Fruit fly (Drosophila melanogaster): ENCODE measurements around the gene Gasp.

Gene Gasp

dm6 chr3R:6100764-6101163, at the start of gene Gasp (continued):
- TF ChIP-seq CG32767 (GFP tag; IDR thresholded peaks at IDR 0.05) (0 out of 2 replicates have a peak, but pooled peaks have one; percentile 30), zfh1 (GFP tag; IDR thresholded peaks at IDR 0.05) (no peak), tap (tag; optimal IDR thresholded peaks at IDR 0.05) (no peak), chm (GFP tag; IDR thresholded peaks at IDR 0.05) (no peak), Hr3 (GFP tag; optimal IDR thresholded peaks at IDR 0.05) (no peak), ERR (GFP tag; optimal IDR thresholded peaks at IDR 0.05) (no peak), CG12769 (tag; optimal IDR thresholded peaks at IDR 0.05) (peak; percentile 10), CG18599 (GFP tag; optimal IDR thresholded peaks at IDR 0.05) (no peak), BtbVII (GFP tag; optimal IDR thresholded peaks at IDR 0.05) (no peak), Dbx (GFP tag; IDR thresholded peaks at IDR 0.05) (peak; percentile 10; the same call in 1 of the 3 replicates), Dip3 (GFP tag; optimal IDR thresholded peaks at IDR 0.05) (no peak), fd3F (GFP tag; optimal IDR thresholded peaks at IDR 0.05) (no peak), D19B (GFP tag; optimal IDR thresholded peaks at IDR 0.05) (no peak), Hsf (GFP tag; optimal IDR thresholded peaks at IDR 0.05) (no peak), cas (GFP tag; IDR thresholded peaks at IDR 0.05) (no peak), CG10654 (GFP tag; optimal IDR thresholded peaks at IDR 0.05) (no peak), dmrt11E (tag; optimal IDR thresholded peaks at IDR 0.05) (no peak), da (GFP tag; optimal IDR thresholded peaks at IDR 0.05) (no peak), zf30C (GFP tag; optimal IDR thresholded peaks at IDR 0.05) (no peak), sd (tag; optimal IDR thresholded peaks at IDR 0.05) (peak; percentile 40), CG4282 (GFP tag; optimal IDR thresholded peaks at IDR 0.05) (peak; percentile 4), chif (GFP tag; optimal IDR thresholded peaks at IDR 0.05) (no peak), dati (GFP tag; IDR thresholded peaks at IDR 0.05) (no peak), Ets65A (GFP tag) (no peak), CG18764 (GFP tag; optimal IDR thresholded peaks at IDR 0.05) (no peak), H2.0 (GFP tag; IDR thresholded peaks at IDR 0.05) (no peak), Eip74EF (GFP tag; optimal IDR thresholded peaks at IDR 0.05) (no peak), CG13296 (GFP tag; optimal IDR thresholded peaks at IDR 0.05) (no peak), CG11695 (GFP tag; IDR thresholded peaks at IDR 0.05) (no peak), CG8388 (GFP tag; optimal IDR thresholded peaks at IDR 0.05) (no peak), kay (GFP tag; optimal IDR thresholded peaks at IDR 0.05) (no peak), Usf (GFP tag; optimal IDR thresholded peaks at IDR 0.05) (no peak), CG15011 (GFP tag; optimal IDR thresholded peaks at IDR 0.05) (no peak), pho (GFP tag; optimal IDR thresholded peaks at IDR 0.05) (no peak), CG10366 (GFP tag; IDR thresholded peaks at IDR 0.05) (no peak), CG13424 (tag; optimal IDR thresholded peaks at IDR 0.05) (no peak), bsh (GFP tag; optimal IDR thresholded peaks at IDR 0.05) (no peak), Drgx (GFP tag; IDR thresholded peaks at IDR 0.05) (0 out of 2 replicates have a peak, but pooled peaks have one; percentile 20), Doc2 (GFP tag; IDR thresholded peaks at IDR 0.05) (no peak), CG3726 (GFP tag; IDR thresholded peaks at IDR 0.05) (no peak), dm (GFP tag; optimal IDR thresholded peaks at IDR 0.05) (no peak), Camta (GFP tag; optimal IDR thresholded peaks at IDR 0.05) (no peak), ken (GFP tag; IDR thresholded peaks at IDR 0.05) (no peak), Jarid2 (GFP tag; optimal IDR thresholded peaks at IDR 0.05) (peak; percentile 24), her (GFP tag; optimal IDR thresholded peaks at IDR 0.05) (no peak), unc-4 (GFP tag; IDR thresholded peaks at IDR 0.05; ENCODE audit: partially characterized antibody) (no peak), ro (GFP tag; IDR thresholded peaks at IDR 0.05) (no peak), hb (GFP tag; IDR thresholded peaks at IDR 0.05; ENCODE audit: partially characterized antibody) (no peak), CG16815 (GFP tag; optimal IDR thresholded peaks at IDR 0.05) (no peak), ac (GFP tag; optimal IDR thresholded peaks at IDR 0.05) (no peak), CG12071 (GFP tag; optimal IDR thresholded peaks at IDR 0.05) (no peak), seq (GFP tag; IDR thresholded peaks at IDR 0.05) (no peak)
